Fruit fly (Drosophila melanogaster) whole organism, embryonic: ENCODE results near the gene CG10254.

Experiments
- Ada2b ChIP-seq: fragments of 200-800 bp; sonication (Bioruptor generic); IDR thresholded peaks from 2 replicates; pipeline ENCODE4 v1.3.6; 2022; ENCODE audit warnings: missing biosample characterization, missing genetic modification characterization
- Adf1 ChIP-seq: fragments of 200-800 bp; sonication (Bioruptor generic); IDR thresholded peaks from 2 replicates; pipeline ENCODE4 v1.3.6; 2022; ENCODE audit warnings: missing biosample characterization, missing genetic modification characterization
- Atf6 ChIP-seq: fragments of 200-800 bp; sonication (Bioruptor generic); IDR thresholded peaks from 2 replicates; pipeline ENCODE4 v1.3.6; 2022; ENCODE audit warnings: missing biosample characterization, missing genetic modification characterization
- BEAF-32 ChIP-seq: fragments of 200-800 bp; sonication (Bioruptor generic); optimal IDR thresholded peaks from 3 replicates; lab custom pipeline; 2017; ENCODE audit warnings: missing biosample characterization, missing genetic modification characterization, mild to moderate bottlenecking, moderate library complexity, missing genetic modification reagents
- Bdp1 ChIP-seq: fragments of 200-800 bp; sonication (Bioruptor generic); optimal IDR thresholded peaks from 3 replicates; lab custom pipeline; 2016; ENCODE audit warnings: missing biosample characterization, missing genetic modification characterization
- Bgb ChIP-seq: fragments of 200-800 bp; sonication (Bioruptor generic); IDR thresholded peaks from 2 replicates; pipeline ENCODE4 v1.3.6; 2022; ENCODE audit warnings: missing biosample characterization, missing genetic modification characterization; ENCODE audit not compliant: partially characterized antibody
- CG10267 ChIP-seq: fragments of 200-800 bp; sonication (Bioruptor generic); optimal IDR thresholded peaks from 2 replicates; lab custom pipeline; 2018; ENCODE audit warnings: missing biosample characterization, mild to moderate bottlenecking, missing genetic modification characterization, moderate library complexity
- CG11093 ChIP-seq: fragments of 200-800 bp; sonication (Bioruptor generic); IDR thresholded peaks from 3 replicates; pipeline ENCODE4 v1.3.6; 2022; ENCODE audit warnings: missing biosample characterization, missing genetic modification characterization
- CG11504 ChIP-seq: fragments of 200-800 bp; sonication (Bioruptor generic); optimal IDR thresholded peaks from 3 replicates; lab custom pipeline; 2019; ENCODE audit warnings: missing biosample characterization, mild to moderate bottlenecking, missing genetic modification characterization, moderate library complexity
- CG11723 ChIP-seq: fragments of 200-800 bp; sonication (Bioruptor generic); optimal IDR thresholded peaks from 2 replicates; lab custom pipeline; 2017; ENCODE audit warnings: missing biosample characterization, mild to moderate bottlenecking, missing genetic modification characterization
- CG12942 ChIP-seq: fragments of 200-800 bp; sonication (Bioruptor generic); optimal IDR thresholded peaks from 3 replicates; lab custom pipeline; 2016; ENCODE audit warnings: missing biosample characterization, missing genetic modification characterization
- CG15073 ChIP-seq: fragments of 200-800 bp; sonication (Bioruptor generic); optimal IDR thresholded peaks from 2 replicates; lab custom pipeline; 2016; ENCODE audit warnings: missing biosample characterization, missing genetic modification characterization
- CG15269 ChIP-seq: fragments of 200-800 bp; sonication (Bioruptor generic); optimal IDR thresholded peaks from 2 replicates; lab custom pipeline; 2018; ENCODE audit warnings: missing biosample characterization, mild to moderate bottlenecking, missing genetic modification characterization, moderate library complexity
- CG15479 ChIP-seq: fragments of 200-800 bp; sonication (Bioruptor generic); optimal IDR thresholded peaks from 3 replicates; lab custom pipeline; 2019; ENCODE audit warnings: missing biosample characterization, mild to moderate bottlenecking, missing genetic modification characterization, moderate library complexity
- CG15696 ChIP-seq: fragments of 200-800 bp; sonication (Bioruptor generic); optimal IDR thresholded peaks from 2 replicates; lab custom pipeline; 2019; ENCODE audit warnings: missing biosample characterization, mild to moderate bottlenecking, missing genetic modification characterization, moderate library complexity
- CG17361 ChIP-seq: fragments of 200-800 bp; sonication (Bioruptor generic); IDR thresholded peaks from 3 replicates; pipeline ENCODE4 v1.3.6; 2022; ENCODE audit warnings: missing biosample characterization, missing genetic modification characterization
- CG2120 ChIP-seq: fragments of 200-800 bp; sonication (Bioruptor generic); optimal IDR thresholded peaks from 3 replicates; lab custom pipeline; 2016; ENCODE audit warnings: missing biosample characterization, missing genetic modification characterization
- CG30403 ChIP-seq: fragments of 200-800 bp; sonication (Bioruptor generic); optimal IDR thresholded peaks from 3 replicates; lab custom pipeline; 2016; ENCODE audit warnings: missing biosample characterization, missing genetic modification characterization
- CG3847 ChIP-seq: fragments of 200-800 bp; sonication (Bioruptor generic); IDR thresholded peaks from 2 replicates; pipeline ENCODE4 v1.3.6; 2022; ENCODE audit warnings: missing biosample characterization, missing genetic modification characterization
- CG4854 ChIP-seq: fragments of 200-800 bp; sonication (Bioruptor generic); optimal IDR thresholded peaks from 2 replicates; lab custom pipeline; 2016; ENCODE audit warnings: missing biosample characterization, missing genetic modification characterization, inconsistent platforms
- CG6683 ChIP-seq: fragments of 200-800 bp; sonication (Bioruptor generic); optimal IDR thresholded peaks from 2 replicates; lab custom pipeline; 2017; ENCODE audit warnings: missing biosample characterization, mild to moderate bottlenecking, missing genetic modification characterization, missing genetic modification reagents
- CG9215 ChIP-seq: fragments of 200-800 bp; sonication (Bioruptor generic); IDR thresholded peaks from 2 replicates; pipeline ENCODE4 v1.3.6; 2022; ENCODE audit warnings: missing biosample characterization, missing genetic modification characterization
- CG9876 ChIP-seq: fragments of 200-800 bp; sonication (Bioruptor generic); optimal IDR thresholded peaks from 2 replicates; lab custom pipeline; 2016; ENCODE audit warnings: missing biosample characterization, missing genetic modification characterization
- CHES-1-like ChIP-seq: fragments of 200-800 bp; sonication (Bioruptor generic); optimal IDR thresholded peaks from 2 replicates; lab custom pipeline; 2016; ENCODE audit warnings: missing biosample characterization, missing genetic modification characterization
- CoRest ChIP-seq: fragments of 200-800 bp; sonication (Bioruptor generic); optimal IDR thresholded peaks from 3 replicates; lab custom pipeline; 2018; ENCODE audit warnings: missing biosample characterization, mild to moderate bottlenecking, missing genetic modification characterization, moderate library complexity
- Dbx ChIP-seq: fragments of 200-800 bp; sonication (Bioruptor generic); IDR thresholded peaks from 3 replicates; pipeline ENCODE4 v1.3.6; 2022; ENCODE audit warnings: missing biosample characterization, missing genetic modification characterization
- Doc2 ChIP-seq: fragments of 200-800 bp; sonication (Bioruptor generic); IDR thresholded peaks from 2 replicates; pipeline ENCODE4 v1.3.6; 2022; ENCODE audit warnings: missing biosample characterization, missing genetic modification characterization
- E2f1 ChIP-seq: fragments of 200-800 bp; sonication (Bioruptor generic); IDR thresholded peaks from 2 replicates; pipeline ENCODE4 v1.3.6; 2022; ENCODE audit warnings: missing biosample characterization, missing genetic modification characterization
- MBD-R2 ChIP-seq: fragments of 200-800 bp; sonication (Bioruptor generic); IDR thresholded peaks from 2 replicates; pipeline ENCODE4 v1.3.6; 2022; ENCODE audit warnings: missing biosample characterization, missing genetic modification characterization
- NC2α ChIP-seq: fragments of 200-800 bp; sonication (Bioruptor generic); optimal IDR thresholded peaks from 2 replicates; lab custom pipeline; 2016; ENCODE audit warnings: missing biosample characterization, missing genetic modification characterization
- Sox102F ChIP-seq: fragments of 200-800 bp; sonication (Bioruptor generic); optimal IDR thresholded peaks from 2 replicates; lab custom pipeline; 2018; ENCODE audit warnings: missing biosample characterization, mild to moderate bottlenecking, missing genetic modification characterization, moderate library complexity
- Ssrp ChIP-seq: fragments of 200-800 bp; sonication (Bioruptor generic); optimal IDR thresholded peaks from 2 replicates; lab custom pipeline; 2018; ENCODE audit warnings: missing biosample characterization, mild to moderate bottlenecking, missing genetic modification characterization, moderate library complexity
- Xrp1 ChIP-seq: fragments of 200-800 bp; sonication (Bioruptor generic); IDR thresholded peaks from 2 replicates; pipeline ENCODE4 v1.3.6; 2022; ENCODE audit warnings: missing biosample characterization, missing genetic modification characterization
- abd-A ChIP-seq: fragments of 200-800 bp; sonication (Bioruptor generic); optimal IDR thresholded peaks from 3 replicates; lab custom pipeline; 2019; ENCODE audit warnings: missing biosample characterization, mild to moderate bottlenecking, missing genetic modification characterization, moderate library complexity
- dati ChIP-seq: fragments of 200-800 bp; sonication (Bioruptor generic); IDR thresholded peaks from 2 replicates; pipeline ENCODE4 v1.3.6; 2022; ENCODE audit warnings: missing biosample characterization, missing genetic modification characterization
- emc ChIP-seq: fragments of 200-800 bp; sonication (Bioruptor generic); optimal IDR thresholded peaks from 2 replicates; lab custom pipeline; 2016; ENCODE audit warnings: missing biosample characterization, missing genetic modification characterization
- eve ChIP-seq, 2 experiments: fragments of >200 bp; optimal IDR thresholded peaks; 2 replicates each; lab custom pipeline; 2017; ENCODE audit warnings: missing biosample characterization in 2 of 2, missing genetic modification characterization in 2 of 2
- grn ChIP-seq: fragments of 200-800 bp; sonication (Bioruptor generic); optimal IDR thresholded peaks from 3 replicates; lab custom pipeline; 2017; ENCODE audit warnings: missing biosample characterization, missing genetic modification characterization
- gsb-n ChIP-seq: fragments of 200-800 bp; sonication (Bioruptor generic); optimal IDR thresholded peaks from 3 replicates; lab custom pipeline; 2018; ENCODE audit warnings: missing biosample characterization, mild to moderate bottlenecking, missing genetic modification characterization
- kni ChIP-seq: fragments of 200-800 bp; sonication (Bioruptor generic); optimal IDR thresholded peaks from 3 replicates; lab custom pipeline; 2017; ENCODE audit warnings: mild to moderate bottlenecking, missing biosample characterization, missing genetic modification reagents, missing genetic modification characterization
- lab ChIP-seq: fragments of 200-800 bp; sonication (Bioruptor generic); optimal IDR thresholded peaks from 3 replicates; lab custom pipeline; 2017; ENCODE audit warnings: missing biosample characterization, missing genetic modification characterization, mild to moderate bottlenecking, moderate library complexity, missing genetic modification reagents
- oc ChIP-seq: fragments of 200-800 bp; sonication (Bioruptor generic); optimal IDR thresholded peaks from 2 replicates; lab custom pipeline; 2018; ENCODE audit warnings: missing biosample characterization, mild to moderate bottlenecking, missing genetic modification characterization, moderate library complexity
- pan ChIP-seq, 4 experiments: fragments of >200 bp in 3 of 4; fragments of 200-800 bp in 1 of 4; sonication (Bioruptor generic) in 1 of 4; optimal IDR thresholded peaks in 3 of 4; IDR thresholded peaks in 1 of 4; 2 replicates each; pipeline versions ENCODE4 v1.3.6 to Lab custom; 2017 to 2022; ENCODE audit warnings: missing biosample characterization in 2 of 4, missing genetic modification characterization in 2 of 4, mixed read lengths in 1 of 4
- peb ChIP-seq: fragments of 200-800 bp; sonication (Bioruptor generic); IDR thresholded peaks from 2 replicates; pipeline ENCODE4 v1.3.6; 2022; ENCODE audit warnings: missing biosample characterization, missing genetic modification characterization
- pho ChIP-seq: fragments of 200-800 bp; sonication (Bioruptor generic); optimal IDR thresholded peaks from 2 replicates; lab custom pipeline; 2016; ENCODE audit warnings: missing biosample characterization, missing genetic modification characterization
- prd ChIP-seq, 3 experiments: fragments of >200 bp in 2 of 3; fragments of 200-800 bp in 1 of 3; sonication (Bioruptor generic) in 1 of 3; optimal IDR thresholded peaks in 2 of 3; IDR thresholded peaks in 1 of 3; 2 replicates in 2 of 3; 3 replicates in 1 of 3; pipeline versions ENCODE4 v1.3.6 to Lab custom; 2017 to 2022; ENCODE audit warnings: missing biosample characterization in 1 of 3, missing genetic modification characterization in 1 of 3
- salm ChIP-seq: fragments of 200-800 bp; sonication (Bioruptor generic); optimal IDR thresholded peaks from 2 replicates; lab custom pipeline; 2018; ENCODE audit warnings: missing biosample characterization, mild to moderate bottlenecking, missing genetic modification characterization
- sima ChIP-seq: fragments of 200-800 bp; sonication (Bioruptor generic); optimal IDR thresholded peaks from 2 replicates; lab custom pipeline; 2016; ENCODE audit warnings: missing biosample characterization, missing genetic modification characterization
- usp ChIP-seq: fragments of >200 bp; optimal IDR thresholded peaks from 2 replicates; lab custom pipeline; 2017; ENCODE audit warnings: missing biosample characterization, missing genetic modification characterization
- zf30C ChIP-seq: fragments of 200-800 bp; sonication (Bioruptor generic); optimal IDR thresholded peaks from 3 replicates; lab custom pipeline; 2018; ENCODE audit warnings: missing biosample characterization, mild to moderate bottlenecking, missing genetic modification characterization
- zfh1 ChIP-seq: fragments of 200-800 bp; sonication (Bioruptor generic); IDR thresholded peaks from 3 replicates; pipeline ENCODE4 v1.3.6; 2022; ENCODE audit warnings: missing biosample characterization, missing genetic modification characterization

Gene CG10254

DNA sequence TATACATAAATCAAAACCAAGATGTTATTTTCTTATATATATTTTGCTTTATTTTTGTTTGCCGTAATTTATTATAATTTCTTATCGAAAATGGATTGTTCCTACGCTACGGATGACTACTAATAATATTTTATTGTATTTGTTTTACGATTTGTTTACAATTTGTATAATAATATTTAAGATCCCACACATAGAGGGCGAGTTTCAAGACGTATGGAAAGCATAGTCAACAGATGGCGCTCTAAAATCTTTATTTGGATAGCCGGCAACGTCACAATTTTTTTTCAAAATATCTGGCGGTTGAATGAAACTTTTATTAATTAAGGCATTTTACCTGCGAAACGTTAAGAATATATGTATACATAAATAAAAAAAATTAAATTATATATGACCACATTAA is 27.2 kb upstream of the CG10254 start (continued):
- TF ChIP-seq Adf1: no peak
- no peak for TF ChIP-seq Doc2
- TF ChIP-seq MBD-R2 (GFP tag; lab: Robert Waterston, UW): no peak
- no peak for TF ChIP-seq pho
- TF ChIP-seq Ada2b: no peak
- peak; percentile 7 for TF ChIP-seq gsb-n (tag; lab: Kevin White, UChicago)
- TF ChIP-seq E2f1: no peak
- no peak for TF ChIP-seq CG12942 (GFP tag; lab: Kevin White, UChicago)
- peak; percentile 2 for TF ChIP-seq BEAF-32 (GFP tag; lab: Kevin White, UChicago)
- TF ChIP-seq CG17361 (GFP tag; lab: Robert Waterston, UW): peak; percentile 29; the same call in 1 of the 3 replicates
- TF ChIP-seq CG9876 (GFP tag; lab: Kevin White, UChicago): no peak
- TF ChIP-seq usp (GFP tag; lab: Kevin White, UChicago): no peak
- no peak for TF ChIP-seq CG6683 (GFP tag; lab: Kevin White, UChicago)
- no peak for TF ChIP-seq CG4854 (GFP tag; lab: Kevin White, UChicago)
- TF ChIP-seq CG15269 (tag; lab: Kevin White, UChicago): peak; percentile 43
- no peak for TF ChIP-seq peb (GFP tag; lab: Robert Waterston, UW)
- peak; percentile 47 for TF ChIP-seq Sox102F (GFP tag; lab: Kevin White, UChicago)
- TF ChIP-seq Bgb (GFP tag; lab: Robert Waterston, UW): peak; percentile 42; the same call in 1 of the 2 replicates
- no peak for TF ChIP-seq prd (optimal IDR thresholded peaks at IDR 0.05; lab: Kevin White, UChicago)
- no peak for TF ChIP-seq prd (GFP tag; IDR thresholded peaks at IDR 0.05; lab: Robert Waterston, UW)
- no peak for TF ChIP-seq Atf6
- TF ChIP-seq zf30C (GFP tag; lab: Kevin White, UChicago): no peak
- peak; percentile 65 for TF ChIP-seq CG3847 (GFP tag; lab: Robert Waterston, UW)
- peak; percentile 43 for TF ChIP-seq CG2120 (GFP tag; lab: Kevin White, UChicago)
- no peak for TF ChIP-seq dati (GFP tag; lab: Robert Waterston, UW)
- peak; percentile 70 for TF ChIP-seq CoRest (tag; lab: Kevin White, UChicago)
- peak; percentile 64 for TF ChIP-seq CG15696 (tag; lab: Kevin White, UChicago)
- no peak for TF ChIP-seq oc (tag; lab: Kevin White, UChicago)
- TF ChIP-seq CG9215 (GFP tag; lab: Robert Waterston, UW): no peak
- TF ChIP-seq Bdp1: no peak
- TF ChIP-seq Ssrp (tag; lab: Kevin White, UChicago): no peak
- TF ChIP-seq CG10267: peak; percentile 42
- peak; percentile 50 for TF ChIP-seq CG11504 (tag; lab: Kevin White, UChicago)
- no peak for TF ChIP-seq grn (GFP tag; lab: Kevin White, UChicago)
- TF ChIP-seq emc: no peak
- no peak for TF ChIP-seq NC2α (GFP tag; lab: Kevin White, UChicago)
- no peak for TF ChIP-seq CG15073
- TF ChIP-seq Xrp1 (GFP tag; lab: Robert Waterston, UW): no peak
- no peak for TF ChIP-seq CG11093 (GFP tag; lab: Robert Waterston, UW)
- TF ChIP-seq lab (GFP tag; lab: Kevin White, UChicago): peak; percentile 10
- TF ChIP-seq sima (GFP tag; lab: Kevin White, UChicago): no peak
- no peak for TF ChIP-seq Dbx (GFP tag; lab: Robert Waterston, UW)
- peak; percentile 67 for TF ChIP-seq salm (tag; lab: Kevin White, UChicago)
- no peak for TF ChIP-seq CG15479 (GFP tag; lab: Kevin White, UChicago)
- TF ChIP-seq CG30403 (GFP tag; lab: Kevin White, UChicago): peak; percentile 42
- peak in 1 of 2 experiments; percentile 31 for TF ChIP-seq eve (GFP tag; optimal IDR thresholded peaks at IDR 0.05; lab: Kevin White, UChicago)
- TF ChIP-seq CHES-1-like: no peak
- peak; percentile 63 for TF ChIP-seq abd-A (tag; lab: Kevin White, UChicago)
- no peak for TF ChIP-seq kni (GFP tag; lab: Kevin White, UChicago)
- no peak for TF ChIP-seq zfh1 (GFP tag; lab: Robert Waterston, UW)
- no peak for TF ChIP-seq pan (optimal IDR thresholded peaks at IDR 0.05; lab: Kevin White, UChicago)
- peak in 1 of 2 experiments; percentile 27 for TF ChIP-seq pan (GFP tag; optimal IDR thresholded peaks at IDR 0.05 in 1 of 2, IDR thresholded peaks at IDR 0.05 in 1 of 2)
- TF ChIP-seq CG11723 (GFP tag; lab: Kevin White, UChicago): no peak
